Worm (Caenorhabditis elegans) whole organism, L4 larva: ENCODE data around the gene clec-56.

Experiments
- D1046.2 ChIP-seq: fragments of 200-800 bp; sonication (Bioruptor generic); IDR thresholded peaks from 2 replicates; pipeline ENCODE4 v1.3.6; 2022; ENCODE audit warnings: missing genetic modification characterization, missing compliant biosample characterization
- F37D6.2 ChIP-seq: sonication (generic microtip); optimal IDR thresholded peaks from 2 replicates; lab custom pipeline; 2016; ENCODE audit warnings: mild to moderate bottlenecking, missing genetic modification characterization, missing compliant biosample characterization
- T20F7.1 ChIP-seq: fragments of 200-800 bp; sonication (Bioruptor generic); optimal IDR thresholded peaks from 2 replicates; lab custom pipeline; 2018; ENCODE audit warnings: mild to moderate bottlenecking, missing genetic modification characterization, missing compliant biosample characterization
- Y48G9A.11 ChIP-seq: fragments of 200-800 bp; sonication (Bioruptor generic); IDR thresholded peaks from 2 replicates; pipeline ENCODE4 v1.3.6; 2022; ENCODE audit warnings: missing genetic modification reagents, missing genetic modification characterization, missing compliant biosample characterization
- ZK546.5 ChIP-seq, 2 experiments: sonication (generic microtip); optimal IDR thresholded peaks; 2 replicates each; lab custom pipeline; 2017; ENCODE audit warnings: missing biosample characterization in 2 of 2, missing genetic modification characterization in 2 of 2
- aha-1 ChIP-seq: fragments of 150-350 bp; peaks from one replicate; lab custom pipeline; 2014; ENCODE audit warnings: missing biosample characterization, missing genetic modification characterization
- ama-1 ChIP-seq: fragments of 150-350 bp; optimal IDR thresholded peaks from 2 replicates; lab custom pipeline; 2014; ENCODE audit warnings: inconsistent platforms, mixed read lengths
- ceh-20 ChIP-seq: fragments of 200-800 bp; sonication (Bioruptor generic); IDR thresholded peaks from 2 replicates; pipeline ENCODE4 v1.3.6; 2022; ENCODE audit warnings: missing genetic modification reagents, missing genetic modification characterization, missing compliant biosample characterization
- ceh-32 ChIP-seq: sonication (generic microtip); optimal IDR thresholded peaks from 2 replicates; lab custom pipeline; 2016; ENCODE audit warnings: mild to moderate bottlenecking, missing genetic modification characterization, missing compliant biosample characterization; ENCODE audit not compliant: poor library complexity
- cey-2 ChIP-seq: sonication (generic microtip); optimal IDR thresholded peaks from 3 replicates; lab custom pipeline; 2017; ENCODE audit warnings: missing genetic modification characterization, mild to moderate bottlenecking, missing compliant biosample characterization, antibody characterized with exemption, borderline replicate concordance; ENCODE audit not compliant: insufficient read depth
- daf-12 ChIP-seq: fragments of 150-350 bp; optimal IDR thresholded peaks from 2 replicates; lab custom pipeline; 2014; ENCODE audit warnings: missing biosample characterization, missing genetic modification reagents, missing genetic modification characterization
- daf-16 ChIP-seq, 3 experiments: sonication (generic microtip); optimal IDR thresholded peaks; 2 replicates each; lab custom pipeline; 2016 to 2017; ENCODE audit warnings: missing genetic modification characterization in 3 of 3, missing genetic modification reagents in 3 of 3, mild to moderate bottlenecking in 2 of 3, missing compliant biosample characterization in 2 of 3, missing biosample characterization in 1 of 3, moderate library complexity in 1 of 3
- dpl-1 ChIP-seq: fragments of 150-350 bp; optimal IDR thresholded peaks from 2 replicates; lab custom pipeline; 2014; ENCODE audit warnings: missing biosample characterization, missing genetic modification reagents, missing genetic modification characterization
- dve-1 ChIP-seq: sonication (generic microtip); optimal IDR thresholded peaks from 2 replicates; lab custom pipeline; 2017; ENCODE audit warnings: antibody characterized with exemption, mild to moderate bottlenecking, missing genetic modification characterization, missing compliant biosample characterization; ENCODE audit not compliant: insufficient read depth
- hlh-30 ChIP-seq: sonication (generic microtip); optimal IDR thresholded peaks from 2 replicates; lab custom pipeline; 2017; ENCODE audit warnings: antibody characterized with exemption, mild to moderate bottlenecking, missing genetic modification characterization, missing compliant biosample characterization; ENCODE audit not compliant: insufficient read depth
- lin-13 ChIP-seq: fragments of 150-350 bp; optimal IDR thresholded peaks from 2 replicates; lab custom pipeline; 2014; ENCODE audit warnings: missing biosample characterization, missing genetic modification reagents, missing genetic modification characterization
- mdl-1 ChIP-seq, 2 experiments: fragments of 150-350 bp in 1 of 2; sonication (generic microtip) in 1 of 2; optimal IDR thresholded peaks; 2 replicates each; lab custom pipeline; 2014 to 2017; ENCODE audit warnings: missing biosample characterization in 2 of 2, missing genetic modification characterization in 2 of 2
- mes-2 ChIP-seq: sonication (generic microtip); optimal IDR thresholded peaks from 2 replicates; lab custom pipeline; 2016; ENCODE audit warnings: missing genotype, mild to moderate bottlenecking, missing genetic modification characterization, missing compliant biosample characterization; ENCODE audit not compliant: poor library complexity, severe bottlenecking
- mxl-3 ChIP-seq: fragments of 200-800 bp; sonication (Bioruptor generic); optimal IDR thresholded peaks from 2 replicates; lab custom pipeline; 2018; ENCODE audit warnings: mild to moderate bottlenecking, missing genetic modification characterization, missing compliant biosample characterization
- nhr-102 ChIP-seq: sonication (generic microtip); optimal IDR thresholded peaks from 2 replicates; lab custom pipeline; 2016; ENCODE audit warnings: mild to moderate bottlenecking, missing genetic modification characterization, moderate library complexity, missing compliant biosample characterization
- nhr-11 ChIP-seq: fragments of 150-350 bp; optimal IDR thresholded peaks from 2 replicates; lab custom pipeline; 2014; ENCODE audit warnings: missing biosample characterization, missing genetic modification characterization
- nhr-28 ChIP-seq: fragments of 150-350 bp; optimal IDR thresholded peaks from 2 replicates; lab custom pipeline; 2014; ENCODE audit warnings: missing biosample characterization, missing genetic modification characterization
- nhr-6 ChIP-seq: fragments of 150-350 bp; optimal IDR thresholded peaks from 2 replicates; lab custom pipeline; 2014; ENCODE audit warnings: missing biosample characterization, missing genetic modification characterization
- nhr-76 ChIP-seq: fragments of 150-350 bp; optimal IDR thresholded peaks from 2 replicates; lab custom pipeline; 2014; ENCODE audit warnings: missing biosample characterization, missing genetic modification characterization
- nhr-77 ChIP-seq: fragments of 150-350 bp; optimal IDR thresholded peaks from 2 replicates; lab custom pipeline; 2014; ENCODE audit warnings: missing biosample characterization, missing genetic modification characterization
- pha-4 ChIP-seq, 2 experiments: fragments of 150-350 bp in 1 of 2; fragments of 200-800 bp in 1 of 2; sonication (Bioruptor generic) in 1 of 2; IDR thresholded peaks in 1 of 2; optimal IDR thresholded peaks in 1 of 2; 2 replicates each; pipeline versions ENCODE4 v1.3.6 to Lab custom; 2014 to 2022; ENCODE audit warnings: missing genetic modification characterization in 2 of 2, missing genetic modification reagents in 2 of 2, missing biosample characterization in 1 of 2, missing compliant biosample characterization in 1 of 2
- skn-1 ChIP-seq: fragments of 150-350 bp; optimal IDR thresholded peaks from 2 replicates; lab custom pipeline; 2014; ENCODE audit warnings: missing biosample characterization, missing genetic modification characterization
- snpc-1.2 ChIP-seq: fragments of 200-800 bp; sonication (Bioruptor generic); IDR thresholded peaks from 2 replicates; pipeline ENCODE4 v1.3.6; 2022; ENCODE audit warnings: missing genetic modification reagents, missing genetic modification characterization, missing compliant biosample characterization
- spr-1 ChIP-seq: sonication (generic microtip); optimal IDR thresholded peaks from 2 replicates; lab custom pipeline; 2016; ENCODE audit warnings: mild to moderate bottlenecking, missing genetic modification characterization, missing compliant biosample characterization
- tra-1 ChIP-seq: fragments of 200-800 bp; sonication (Bioruptor generic); IDR thresholded peaks from 2 replicates; pipeline ENCODE4 v1.3.6; 2022; ENCODE audit warnings: missing genetic modification reagents, missing genetic modification characterization, missing compliant biosample characterization
- unc-130 ChIP-seq: sonication (generic microtip); optimal IDR thresholded peaks from 2 replicates; lab custom pipeline; 2016; ENCODE audit warnings: missing genetic modification reagents, missing genetic modification characterization, missing compliant biosample characterization
- unc-62 ChIP-seq, 3 experiments: fragments of 150-350 bp in 1 of 3; sonication (generic microtip); optimal IDR thresholded peaks in 2 of 3; peaks in 1 of 3; 1 replicate in 1 of 3; 2 replicates in 2 of 3; lab custom pipeline; 2014 to 2017; ENCODE audit warnings: missing biosample characterization in 3 of 3, missing genetic modification characterization in 3 of 3, missing genetic modification reagents in 3 of 3, missing genotype in 1 of 3
- zfp-3 ChIP-seq: fragments of 200-800 bp; sonication (Bioruptor generic); conservative IDR thresholded peaks from 2 replicates; pipeline ENCODE4 v1.3.6; 2022; ENCODE audit warnings: missing genetic modification reagents, missing genetic modification characterization, missing compliant biosample characterization

Gene clec-56

ce11 chrV:14510746-14511145, 36.5 kb downstream of the clec-56 start, which contains the start of gene R02D5.9:
TSS of gene R02D5.9 (minus strand) at chrV:14511123.
- peak; percentile 61 for TF ChIP-seq dve-1
- TF ChIP-seq mdl-1 (tag; optimal IDR thresholded peaks at IDR 0.05; lab: Kevin White, UChicago) = peak; percentile 77 to 97
- TF ChIP-seq nhr-76 (tag; lab: Kevin White, UChicago) = peak; percentile 14
- TF ChIP-seq nhr-28 (tag; lab: Kevin White, UChicago) = peak; percentile 89
- TF ChIP-seq nhr-77 (tag; lab: Kevin White, UChicago) = peak; percentile 47
- TF ChIP-seq nhr-6 (tag; lab: Kevin White, UChicago) = peak; percentile 85
- TF ChIP-seq D1046.2 (GFP tag; lab: Robert Waterston, UW) = no peak
- TF ChIP-seq lin-13 (GFP tag; lab: Kevin White, UChicago) = no peak
- TF ChIP-seq mxl-3 (GFP tag; lab: Kevin White, UChicago) = peak; percentile 91
- TF ChIP-seq zfp-3 (GFP tag; lab: Robert Waterston, UW) = no peak
- peak; percentile 54; the same call in 1 of the 2 replicates for TF ChIP-seq tra-1
- peak; percentile 85 for TF ChIP-seq hlh-30 (tag; lab: Kevin White, UChicago)
- no peak for TF ChIP-seq dpl-1
- peak in 1 of 2 experiments; percentile 85 for TF ChIP-seq unc-62 (GFP tag; optimal IDR thresholded peaks at IDR 0.05 in 1 of 2; lab: Kevin White, UChicago)
- TF ChIP-seq unc-62 (tag; optimal IDR thresholded peaks at IDR 0.05; lab: Kevin White, UChicago) = no peak
- TF ChIP-seq Y48G9A.11 = no peak
- TF ChIP-seq cey-2 = peak; percentile 52

DNA sequence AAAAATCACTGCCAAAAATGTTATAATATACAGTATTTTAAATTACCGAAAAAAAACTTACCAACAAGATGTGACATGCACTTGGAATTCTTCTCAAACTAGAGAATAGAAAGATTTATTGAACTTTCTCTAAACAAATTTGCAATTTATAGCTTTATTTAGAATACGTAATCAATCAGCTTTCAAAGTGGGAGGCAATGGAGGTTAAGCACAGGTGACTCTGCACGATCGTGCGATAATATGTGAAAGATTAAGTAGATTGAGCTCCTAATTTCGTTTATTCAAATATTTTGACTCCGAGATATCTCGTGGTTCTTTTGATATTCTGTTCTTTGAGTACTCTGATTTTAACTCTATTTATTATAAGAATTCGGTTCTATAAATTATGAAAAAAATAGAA, 43.8 kb downstream of the clec-56 start, which contains the start of gene R02D5.6:
R02D5.6 (minus strand) TSS at position 101 of the 400 bp plus-strand sequence.
- TF ChIP-seq pha-4 (GFP tag; IDR thresholded peaks at IDR 0.05; lab: Robert Waterston, UW) = no peak
- TF ChIP-seq pha-4 (tag; optimal IDR thresholded peaks at IDR 0.05; lab: Kevin White, UChicago) = no peak
- TF ChIP-seq ZK546.5 (tag; optimal IDR thresholded peaks at IDR 0.05; lab: Kevin White, UChicago) = no peak
- no peak for TF ChIP-seq snpc-1.2 (GFP tag; lab: Robert Waterston, UW)
- TF ChIP-seq ceh-32 = no peak
- no peak for TF ChIP-seq skn-1
- no peak for TF ChIP-seq mes-2 (tag; lab: Kevin White, UChicago)
- no peak for TF ChIP-seq mdl-1 (tag; optimal IDR thresholded peaks at IDR 0.05; lab: Kevin White, UChicago)
- no peak for TF ChIP-seq ceh-20 (GFP tag; lab: Robert Waterston, UW)
- no peak for TF ChIP-seq aha-1 (tag; lab: Kevin White, UChicago)
- TF ChIP-seq nhr-11 (tag; lab: Kevin White, UChicago) = no peak
- no peak for TF ChIP-seq spr-1 (tag; lab: Kevin White, UChicago)
- no peak for TF ChIP-seq daf-16 (GFP tag; optimal IDR thresholded peaks at IDR 0.05; lab: Kevin White, UChicago)
- no peak for TF ChIP-seq daf-16 (tag; optimal IDR thresholded peaks at IDR 0.05; lab: Kevin White, UChicago)
- TF ChIP-seq T20F7.1 (GFP tag; lab: Kevin White, UChicago) = no peak
- TF ChIP-seq nhr-77 (tag; lab: Kevin White, UChicago) = no peak
- TF ChIP-seq unc-130 (GFP tag; lab: Kevin White, UChicago) = no peak
- TF ChIP-seq dve-1 = no peak

- TF ChIP-seq dpl-1 (no peak), daf-12 (no peak), F37D6.2 (tag; lab: Kevin White, UChicago) (no peak), ama-1 (lab: Kevin White, UChicago) (no peak)
These were observed 45.1 kb downstream of the clec-56 start, which contains the start of gene R02D5.8 for ce11 chrV:14519268-14519667. TSS of gene R02D5.8 (minus strand) at chrV:14519368.

DNA sequence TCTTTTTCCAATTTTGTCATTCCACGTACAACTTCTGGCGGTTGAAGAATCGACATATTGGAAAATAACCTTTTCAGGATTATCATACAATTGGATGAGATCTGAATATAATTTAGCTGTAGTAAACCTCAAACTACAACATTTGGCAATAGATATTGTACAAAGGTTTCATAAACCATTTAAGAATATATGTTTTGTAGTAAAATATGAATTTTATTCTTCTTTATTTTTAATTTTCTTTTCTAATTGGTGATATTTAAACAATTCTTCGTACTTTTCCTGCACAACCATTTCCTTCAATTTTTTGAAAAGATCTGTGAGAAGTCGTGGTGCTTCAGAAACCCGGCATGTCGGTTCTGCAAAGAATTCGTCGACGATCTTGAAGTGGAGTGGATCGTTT, 46.8 kb downstream of the clec-56 start, which contains the start of gene C53A5.17:
C53A5.17 (minus strand) TSS at position 101 of the 400 bp plus-strand sequence.
- TF ChIP-seq nhr-102 (tag; lab: Kevin White, UChicago) (no peak), unc-62 (GFP tag; optimal IDR thresholded peaks at IDR 0.05 in 1 of 2; lab: Kevin White, UChicago) (peak in 1 of 2 experiments; percentile 32), unc-62 (tag; optimal IDR thresholded peaks at IDR 0.05; lab: Kevin White, UChicago) (no peak)
